5 fruit fly cellular contexts compared by ENCODE assay signal in genomic region chr3L:16356171-16356765, dm6.
TF ChIP-seq lines count a peak whose summit lies in the region.

No protein-coding gene starts in this region.

- TF ChIP-seq CTCF in whole organism, embryonic (GFP tag; optimal IDR thresholded peaks at IDR 0.05; lab: Kevin White, UChicago) = no peak

TF ChIP-seq in whole organism, adult, 20 proteins besides CTCF, POLR2A, EP300 and RAD21:
- no peak for TF ChIP-seq Hr96 (GFP tag; optimal IDR thresholded peaks at IDR 0.05; lab: Kevin White, UChicago)
- TF ChIP-seq CG1620 (GFP tag; optimal IDR thresholded peaks at IDR 0.05; lab: Kevin White, UChicago) = no peak
- peak; percentile 7 for TF ChIP-seq CG33017 (tag; optimal IDR thresholded peaks at IDR 0.05; lab: Kevin White, UChicago)
- peak; percentile 13 for TF ChIP-seq CG7101 (tag; optimal IDR thresholded peaks at IDR 0.05; lab: Kevin White, UChicago)
- TF ChIP-seq Clk (GFP tag; optimal IDR thresholded peaks at IDR 0.05; lab: Kevin White, UChicago) = no peak
- no peak for TF ChIP-seq CG7045 (GFP tag; optimal IDR thresholded peaks at IDR 0.05; lab: Kevin White, UChicago)
- peak; percentile 14 for TF ChIP-seq Mnt (GFP tag; optimal IDR thresholded peaks at IDR 0.05; lab: Kevin White, UChicago)
- TF ChIP-seq CG11617 (GFP tag; optimal IDR thresholded peaks at IDR 0.05; lab: Kevin White, UChicago) = no peak
- no peak for TF ChIP-seq toe (GFP tag; optimal IDR thresholded peaks at IDR 0.05; lab: Kevin White, UChicago)
- TF ChIP-seq cic (GFP tag; optimal IDR thresholded peaks at IDR 0.05; lab: Kevin White, UChicago) = no peak
- no peak for TF ChIP-seq CG5204 (GFP tag; optimal IDR thresholded peaks at IDR 0.05; lab: Kevin White, UChicago)
- no peak for TF ChIP-seq Crg-1 (GFP tag; optimal IDR thresholded peaks at IDR 0.05; lab: Kevin White, UChicago)
- peak; percentile 18 for TF ChIP-seq CG12768 (GFP tag; optimal IDR thresholded peaks at IDR 0.05; lab: Kevin White, UChicago)
- TF ChIP-seq CG14711 (tag; optimal IDR thresholded peaks at IDR 0.05; lab: Kevin White, UChicago) = no peak
- TF ChIP-seq tj (GFP tag; optimal IDR thresholded peaks at IDR 0.05; lab: Kevin White, UChicago) = no peak
- no peak for TF ChIP-seq cnc (optimal IDR thresholded peaks at IDR 0.05; lab: Kevin White, UChicago)
- peak; percentile 88 for TF ChIP-seq kay (GFP tag; lab: Kevin White, UChicago; ENCODE audit: borderline replicate concordance)

TF ChIP-seq in whole organism, embryonic, 481 proteins besides CTCF, POLR2A, EP300 and RAD21 (continues in another document):
- TF ChIP-seq CG10543 (GFP tag; optimal IDR thresholded peaks at IDR 0.05; lab: Kevin White, UChicago) = peak; percentile 11
- TF ChIP-seq mirr (GFP tag; optimal IDR thresholded peaks at IDR 0.05; lab: Kevin White, UChicago) = peak; percentile 97
- TF ChIP-seq CG34224 (GFP tag; IDR thresholded peaks at IDR 0.05; lab: Robert Waterston, UW; ENCODE audit: partially characterized antibody) = peak; percentile 41; the same call in 1 of the 3 replicates
- TF ChIP-seq CG18619 (GFP tag; optimal IDR thresholded peaks at IDR 0.05; lab: Kevin White, UChicago) = no peak
- 0 out of 2 replicates have a peak, but pooled peaks have one; percentile 14 for TF ChIP-seq rib (GFP tag; IDR thresholded peaks at IDR 0.05; lab: Robert Waterston, UW)
- TF ChIP-seq sug (tag; optimal IDR thresholded peaks at IDR 0.05; lab: Kevin White, UChicago) = peak; percentile 99
- no peak for TF ChIP-seq ci (GFP tag; IDR thresholded peaks at IDR 0.05; lab: Robert Waterston, UW)
- peak; percentile 87 for TF ChIP-seq exex (tag; optimal IDR thresholded peaks at IDR 0.05; lab: Kevin White, UChicago)
- no peak for TF ChIP-seq jing (GFP tag; optimal IDR thresholded peaks at IDR 0.05; lab: Kevin White, UChicago)
- TF ChIP-seq CG13894 (tag; optimal IDR thresholded peaks at IDR 0.05; lab: Kevin White, UChicago) = peak; percentile 97
- 0 out of 3 replicates have a peak, but pooled peaks have one; percentile 15 for TF ChIP-seq Dbx (GFP tag; IDR thresholded peaks at IDR 0.05; lab: Robert Waterston, UW)
- no peak for TF ChIP-seq lab (GFP tag; optimal IDR thresholded peaks at IDR 0.05; lab: Kevin White, UChicago)
- no peak for TF ChIP-seq dpn (GFP tag; optimal IDR thresholded peaks at IDR 0.05; lab: Kevin White, UChicago)
- TF ChIP-seq CG10321 (GFP tag; IDR thresholded peaks at IDR 0.05; lab: Robert Waterston, UW) = 0 out of 2 replicates have a peak, but pooled peaks have one; percentile 17
- no peak for TF ChIP-seq CG7928 (GFP tag; optimal IDR thresholded peaks at IDR 0.05; lab: Kevin White, UChicago)
- TF ChIP-seq chinmo (GFP tag; IDR thresholded peaks at IDR 0.05; lab: Robert Waterston, UW; ENCODE audit: partially characterized antibody) = peak; percentile 83; the same call in 2 of the 4 replicates
- TF ChIP-seq CG34376 (GFP tag; optimal IDR thresholded peaks at IDR 0.05; lab: Kevin White, UChicago) = peak; percentile 93

TF ChIP-seq in whole organism, prepupa, 60 proteins besides CTCF, POLR2A, EP300 and RAD21:
- TF ChIP-seq vri (GFP tag; optimal IDR thresholded peaks at IDR 0.05; lab: Kevin White, UChicago) (peak; percentile 72), fkh (GFP tag; optimal IDR thresholded peaks at IDR 0.05; lab: Kevin White, UChicago) (peak; percentile 62), Met (GFP tag; optimal IDR thresholded peaks at IDR 0.05; lab: Kevin White, UChicago) (no peak), Eip78C (GFP tag; lab: Kevin White, UChicago) (peak; percentile 40)
TF ChIP-seq in whole organism, prepupa: peak in this region for 3.

TF ChIP-seq in whole organism, pupa, 21 proteins besides CTCF, POLR2A, EP300 and RAD21:
- TF ChIP-seq fd96Ca (GFP tag; IDR thresholded peaks at IDR 0.05; lab: Robert Waterston, UW) (0 out of 3 replicates have a peak, but pooled peaks have one; percentile 9), CG32121 (GFP tag; IDR thresholded peaks at IDR 0.05; lab: Robert Waterston, UW) (no peak)

TF ChIP-seq in whole organism, wandering third instar larva, 38 proteins besides CTCF, POLR2A, EP300 and RAD21:
- peak; percentile 84 for TF ChIP-seq Vsx2 (GFP tag; optimal IDR thresholded peaks at IDR 0.05; lab: Kevin White, UChicago; ENCODE audit: partially characterized antibody)
- no peak for TF ChIP-seq Rel (GFP tag; optimal IDR thresholded peaks at IDR 0.05; lab: Kevin White, UChicago)
- no peak for TF ChIP-seq Rel (tag; optimal IDR thresholded peaks at IDR 0.05; lab: Kevin White, UChicago)
- TF ChIP-seq N (GFP tag; optimal IDR thresholded peaks at IDR 0.05; lab: Kevin White, UChicago) = no peak
- peak; percentile 27 for TF ChIP-seq Dif (GFP tag; optimal IDR thresholded peaks at IDR 0.05; lab: Kevin White, UChicago; ENCODE audit: partially characterized antibody)
- no peak for TF ChIP-seq CrebA (GFP tag; optimal IDR thresholded peaks at IDR 0.05; lab: Kevin White, UChicago; ENCODE audit: borderline replicate concordance)
